Worm (Caenorhabditis elegans) whole organism, young adult: ENCODE measurements around the gene col-132.

Experiments
- F55B11.4 ChIP-seq: sonication (generic microtip); optimal IDR thresholded peaks from 2 replicates; lab custom pipeline; 2016; ENCODE audit warnings: missing compliant biosample characterization, missing genetic modification characterization, borderline replicate concordance; ENCODE audit not compliant: insufficient read depth
- Y56A3A.18 ChIP-seq: fragments of 200-800 bp; sonication (Bioruptor generic); IDR thresholded peaks from 2 replicates; pipeline ENCODE4 v1.3.6; 2022; ENCODE audit warnings: missing genetic modification reagents, missing genetic modification characterization, missing compliant biosample characterization
- Y79H2A.3 ChIP-seq: fragments of 200-800 bp; sonication (Bioruptor generic); conservative IDR thresholded peaks from 2 replicates; pipeline ENCODE4 v1.3.6; 2022; ENCODE audit warnings: missing genetic modification reagents, missing genetic modification characterization, missing compliant biosample characterization
- ZK185.1 ChIP-seq: sonication (generic microtip); optimal IDR thresholded peaks from 2 replicates; lab custom pipeline; 2016; ENCODE audit warnings: mild to moderate bottlenecking, missing genetic modification characterization, missing compliant biosample characterization; ENCODE audit not compliant: poor library complexity, severe bottlenecking
- ama-1 ChIP-seq, 3 experiments: fragments of 150-350 bp in 1 of 3; sonication (generic microtip) in 2 of 3; optimal IDR thresholded peaks; 2 replicates each; lab custom pipeline; 2014 to 2018; ENCODE audit warnings: missing biosample characterization in 2 of 3, missing genetic modification characterization in 2 of 3, missing genetic modification reagents in 2 of 3
- athp-1 ChIP-seq: sonication (generic microtip); optimal IDR thresholded peaks from 2 replicates; lab custom pipeline; 2017; ENCODE audit warnings: mild to moderate bottlenecking, missing genetic modification characterization, missing compliant biosample characterization
- attf-3 ChIP-seq: fragments of 200-800 bp; sonication (Bioruptor generic); conservative IDR thresholded peaks from 2 replicates; pipeline ENCODE4 v1.3.6; 2022; ENCODE audit warnings: missing genetic modification reagents, missing genetic modification characterization, missing compliant biosample characterization
- bed-2 ChIP-seq: fragments of 200-800 bp; sonication (Bioruptor generic); IDR thresholded peaks from 2 replicates; pipeline ENCODE4 v1.3.6; 2022; ENCODE audit warnings: missing genetic modification reagents, missing genetic modification characterization, missing compliant biosample characterization
- cebp-2 ChIP-seq: fragments of 200-800 bp; sonication (Bioruptor generic); IDR thresholded peaks from 2 replicates; pipeline ENCODE4 v1.3.6; 2022; ENCODE audit warnings: missing genetic modification characterization, missing compliant biosample characterization
- ceh-100 ChIP-seq: fragments of 200-800 bp; sonication (Bioruptor generic); IDR thresholded peaks from 2 replicates; pipeline ENCODE4 v1.3.6; 2022; ENCODE audit warnings: missing genetic modification reagents, missing genetic modification characterization, missing compliant biosample characterization
- ceh-79 ChIP-seq: sonication (generic microtip); optimal IDR thresholded peaks from 2 replicates; lab custom pipeline; 2017; ENCODE audit warnings: mild to moderate bottlenecking, missing genetic modification characterization, missing compliant biosample characterization
- hlh-26 ChIP-seq: fragments of 200-800 bp; sonication (Bioruptor generic); conservative IDR thresholded peaks from 2 replicates; pipeline ENCODE4 v1.3.6; 2022; ENCODE audit warnings: missing genetic modification reagents, missing genetic modification characterization, missing compliant biosample characterization
- hmg-1.2 ChIP-seq: fragments of 200-800 bp; sonication (Bioruptor generic); IDR thresholded peaks from 2 replicates; pipeline ENCODE4 v1.3.6; 2022; ENCODE audit warnings: missing genetic modification reagents, missing genetic modification characterization, missing compliant biosample characterization
- let-607 ChIP-seq, 2 experiments: fragments of 200-800 bp in 1 of 2; sonication (Bioruptor generic) in 1 of 2; sonication (generic microtip) in 1 of 2; optimal IDR thresholded peaks; 2 replicates each; lab custom pipeline; 2016 to 2018; ENCODE audit warnings: mild to moderate bottlenecking in 2 of 2, missing compliant biosample characterization in 2 of 2, missing genetic modification characterization in 2 of 2, moderate library complexity in 2 of 2, missing genotype in 1 of 2
- lin-40 ChIP-seq: sonication (generic microtip); optimal IDR thresholded peaks from 2 replicates; lab custom pipeline; 2016; ENCODE audit warnings: missing genetic modification characterization, mild to moderate bottlenecking, missing compliant biosample characterization, missing genotype, missing genetic modification reagents
- madf-8 ChIP-seq: fragments of 200-800 bp; sonication (Bioruptor generic); conservative IDR thresholded peaks from 2 replicates; pipeline ENCODE4 v1.3.6; 2022; ENCODE audit warnings: missing genetic modification reagents, missing genetic modification characterization, missing compliant biosample characterization
- nfya-2 ChIP-seq: fragments of 200-800 bp; sonication (Bioruptor generic); IDR thresholded peaks from 2 replicates; pipeline ENCODE4 v1.3.6; 2022; ENCODE audit warnings: missing genetic modification reagents, missing genetic modification characterization, missing compliant biosample characterization
- repo-1 ChIP-seq: sonication (generic microtip); optimal IDR thresholded peaks from 2 replicates; lab custom pipeline; 2017; ENCODE audit warnings: mild to moderate bottlenecking, missing genetic modification characterization, missing compliant biosample characterization
- snpc-4 ChIP-seq, 5 experiments: fragments of 150-350 bp in 1 of 5; sonication (generic microtip) in 4 of 5; optimal IDR thresholded peaks; 2 replicates each; lab custom pipeline; 2014 to 2018; ENCODE audit warnings: missing genetic modification characterization in 5 of 5, missing biosample characterization in 3 of 5, antibody characterized with exemption in 2 of 5, mild to moderate bottlenecking in 2 of 5, missing compliant biosample characterization in 2 of 5, missing genotype in 2 of 5, moderate library complexity in 2 of 5, missing genetic modification reagents in 1 of 5
- tbp1 ChIP-seq: fragments of 200-800 bp; sonication (Bioruptor generic); optimal IDR thresholded peaks from 2 replicates; lab custom pipeline; 2018; ENCODE audit warnings: mild to moderate bottlenecking, missing genetic modification characterization, missing compliant biosample characterization
- tlf-1 ChIP-seq: fragments of 200-800 bp; sonication (Bioruptor generic); optimal IDR thresholded peaks from 2 replicates; lab custom pipeline; 2018; ENCODE audit warnings: mild to moderate bottlenecking, missing genetic modification characterization, missing compliant biosample characterization
- unc-130 ChIP-seq: sonication (generic microtip); optimal IDR thresholded peaks from 2 replicates; lab custom pipeline; 2016; ENCODE audit warnings: missing genetic modification reagents, missing genetic modification characterization, missing compliant biosample characterization
- xnd-1 ChIP-seq: sonication (generic microtip); optimal IDR thresholded peaks from 2 replicates; lab custom pipeline; 2016; ENCODE audit warnings: missing genotype, missing genetic modification reagents, missing genetic modification characterization, missing compliant biosample characterization
- ztf-18 ChIP-seq: sonication (generic microtip); optimal IDR thresholded peaks from 2 replicates; lab custom pipeline; 2016; ENCODE audit warnings: missing genotype, mild to moderate bottlenecking, missing genetic modification characterization, missing compliant biosample characterization
- ztf-26 ChIP-seq: sonication (generic microtip); optimal IDR thresholded peaks from 2 replicates; lab custom pipeline; 2017; ENCODE audit warnings: missing genetic modification characterization, missing compliant biosample characterization
- ztf-6 ChIP-seq: fragments of 200-800 bp; sonication (Bioruptor generic); IDR thresholded peaks from 2 replicates; pipeline ENCODE4 v1.3.6; 2022; ENCODE audit warnings: missing genetic modification reagents, missing genetic modification characterization, missing compliant biosample characterization

Gene col-132

DNA sequence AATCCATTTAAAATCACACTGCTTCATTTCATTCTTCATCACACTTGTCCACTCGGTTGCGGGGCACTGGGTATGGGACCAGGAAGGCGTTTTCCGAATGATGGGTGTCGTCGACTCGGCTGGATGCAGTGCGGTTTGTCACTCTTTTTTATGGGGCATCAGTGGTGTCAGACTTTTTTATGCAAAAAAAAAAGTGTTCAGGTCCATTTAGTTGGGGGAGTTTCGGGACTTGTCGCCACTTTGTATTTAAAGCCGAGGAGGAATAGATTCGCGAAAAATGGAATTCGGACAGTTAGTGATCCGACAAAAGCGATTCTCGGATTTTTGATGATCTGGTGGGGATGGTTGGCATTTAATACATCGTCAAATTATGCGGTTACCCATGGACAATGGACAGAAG is 45.9 kb downstream of the col-132 start:
- TF ChIP-seq athp-1 (tag; lab: Kevin White, UChicago) (no peak), nfya-2 (no peak), tlf-1 (GFP tag; lab: Kevin White, UChicago) (no peak), hmg-1.2 (no peak)
- TF ChIP-seq, all 124 proteins: peak for 0

DNA sequence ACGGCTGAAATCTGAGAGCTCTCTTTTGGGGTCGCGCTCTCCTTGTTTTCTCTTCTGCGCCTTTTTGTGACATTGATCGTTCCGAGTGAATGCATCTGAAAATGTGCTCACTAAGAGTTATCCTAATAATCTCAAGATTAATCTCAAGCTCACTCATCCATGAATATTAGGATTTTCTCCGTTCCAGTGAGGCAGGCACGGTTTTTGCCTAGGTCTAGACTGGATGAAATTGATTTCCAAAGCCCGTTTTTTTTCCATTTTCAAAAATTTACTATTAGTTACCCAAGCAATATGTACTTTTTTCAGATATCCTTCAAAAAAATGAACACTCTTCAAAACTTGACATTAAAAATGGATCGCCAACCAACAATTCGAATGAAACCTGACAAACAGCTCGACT is 48.8 kb downstream of the col-132 start, which contains the start of gene amt-2:
TSS of gene amt-2 (plus strand) at position 301 of the 400 bp plus-strand sequence.
- TF ChIP-seq tbp1 (GFP tag; lab: Kevin White, UChicago), result no peak
- no peak for TF ChIP-seq ama-1 (optimal IDR thresholded peaks at IDR 0.05; lab: Kevin White, UChicago)
- no peak for TF ChIP-seq ama-1 (GFP tag; optimal IDR thresholded peaks at IDR 0.05; lab: Kevin White, UChicago)
- TF ChIP-seq ztf-18 (tag; lab: Kevin White, UChicago), result no peak
- TF ChIP-seq snpc-4 (GFP tag; optimal IDR thresholded peaks at IDR 0.05; lab: Kevin White, UChicago), result no peak
- no peak for TF ChIP-seq snpc-4 (tag; optimal IDR thresholded peaks at IDR 0.05; lab: Kevin White, UChicago)
- no peak for TF ChIP-seq bed-2 (GFP tag; lab: Robert Waterston, UW)
- no peak for TF ChIP-seq nfya-2
- TF ChIP-seq ztf-6 (GFP tag; lab: Robert Waterston, UW), result no peak
- no peak for TF ChIP-seq repo-1 (tag; lab: Kevin White, UChicago)
- TF ChIP-seq hlh-26, result no peak
- no peak for TF ChIP-seq unc-130
- no peak for TF ChIP-seq madf-8 (GFP tag; lab: Robert Waterston, UW)
- no peak for TF ChIP-seq ceh-100 (GFP tag; lab: Robert Waterston, UW)
- no peak for TF ChIP-seq let-607 (tag; optimal IDR thresholded peaks at IDR 0.05; lab: Kevin White, UChicago)
- TF ChIP-seq Y56A3A.18 (GFP tag; lab: Robert Waterston, UW), result no peak
- TF ChIP-seq ZK185.1, result no peak
- no peak for TF ChIP-seq attf-3 (GFP tag; lab: Robert Waterston, UW)
- TF ChIP-seq ceh-79, result no peak
- no peak for TF ChIP-seq lin-40 (tag; lab: Kevin White, UChicago)
- TF ChIP-seq Y79H2A.3 (GFP tag; lab: Robert Waterston, UW), result no peak
- no peak for TF ChIP-seq ztf-26 (tag; lab: Kevin White, UChicago)

DNA sequence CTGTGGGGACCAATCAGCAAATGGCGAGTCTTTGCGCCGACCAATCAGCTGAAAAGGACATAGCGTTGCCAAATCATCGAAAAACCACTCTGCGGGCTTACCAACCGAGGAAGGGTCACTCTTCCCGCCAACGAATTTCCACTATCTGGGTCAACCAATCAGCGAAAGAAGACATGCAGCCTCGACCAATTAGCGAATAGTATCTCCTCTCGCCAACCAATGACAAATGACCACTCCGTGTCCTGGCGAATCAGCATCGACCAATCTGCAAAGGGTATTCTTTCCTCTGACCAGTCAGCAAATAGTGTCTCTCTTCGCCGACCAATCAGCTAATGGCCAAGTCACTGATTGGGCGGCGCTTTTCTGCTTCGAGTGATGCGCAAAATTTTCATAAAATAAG is 49.4 kb downstream of the col-132 start:
- 0 out of 2 replicates have a peak, but pooled peaks have one; percentile 52 for TF ChIP-seq cebp-2 (GFP tag; lab: Robert Waterston, UW)
- TF ChIP-seq xnd-1 (tag; lab: Kevin White, UChicago), result no peak
- TF ChIP-seq repo-1 (tag; lab: Kevin White, UChicago), result no peak
- no peak for TF ChIP-seq F55B11.4 (tag; lab: Kevin White, UChicago)
